Worm (Caenorhabditis elegans) whole organism, L4 larva: Measurements from ENCODE around the gene K07C11.8.

Experiments
- D1046.2 ChIP-seq: fragments of 200-800 bp; sonication (Bioruptor generic); IDR thresholded peaks from 2 replicates; pipeline ENCODE4 v1.3.6; 2022; ENCODE audit warnings: missing genetic modification characterization, missing compliant biosample characterization
- F26F4.8 ChIP-seq: fragments of 200-800 bp; sonication (Bioruptor generic); conservative IDR thresholded peaks from 2 replicates; pipeline ENCODE4 v1.3.6; 2022; ENCODE audit warnings: missing genetic modification characterization, missing compliant biosample characterization
- F37D6.2 ChIP-seq: sonication (generic microtip); optimal IDR thresholded peaks from 2 replicates; lab custom pipeline; 2016; ENCODE audit warnings: mild to moderate bottlenecking, missing genetic modification characterization, missing compliant biosample characterization
- T26A8.4 ChIP-seq: fragments of 200-800 bp; sonication (Bioruptor generic); IDR thresholded peaks from 2 replicates; pipeline ENCODE4 v1.3.6; 2022; ENCODE audit warnings: missing genetic modification characterization, missing compliant biosample characterization
- ZK337.2 ChIP-seq: fragments of 200-800 bp; sonication (Bioruptor generic); IDR thresholded peaks from 2 replicates; pipeline ENCODE4 v1.3.6; 2022; ENCODE audit warnings: missing genetic modification reagents, missing genetic modification characterization, missing compliant biosample characterization
- aha-1 ChIP-seq: fragments of 150-350 bp; peaks from one replicate; lab custom pipeline; 2014; ENCODE audit warnings: missing biosample characterization, missing genetic modification characterization
- ama-1 ChIP-seq: fragments of 150-350 bp; optimal IDR thresholded peaks from 2 replicates; lab custom pipeline; 2014; ENCODE audit warnings: inconsistent platforms, mixed read lengths
- ceh-20 ChIP-seq: fragments of 200-800 bp; sonication (Bioruptor generic); IDR thresholded peaks from 2 replicates; pipeline ENCODE4 v1.3.6; 2022; ENCODE audit warnings: missing genetic modification reagents, missing genetic modification characterization, missing compliant biosample characterization
- ceh-62 ChIP-seq: sonication (generic microtip); optimal IDR thresholded peaks from 2 replicates; lab custom pipeline; 2017; ENCODE audit warnings: missing biosample characterization, missing genetic modification characterization
- ctbp-1 ChIP-seq: fragments of 200-800 bp; sonication (Bioruptor generic); IDR thresholded peaks from 2 replicates; pipeline ENCODE4 v1.3.6; 2022; ENCODE audit warnings: missing genetic modification reagents, missing genetic modification characterization, missing compliant biosample characterization
- daf-8 ChIP-seq: fragments of 200-800 bp; sonication (Bioruptor generic); IDR thresholded peaks from 2 replicates; pipeline ENCODE4 v1.3.6; 2022; ENCODE audit warnings: missing genetic modification characterization, missing compliant biosample characterization
- dmd-6 ChIP-seq: fragments of 200-800 bp; sonication (Bioruptor generic); IDR thresholded peaks from 2 replicates; pipeline ENCODE4 v1.3.6; 2022; ENCODE audit warnings: missing genetic modification reagents, missing genetic modification characterization, missing compliant biosample characterization
- dve-1 ChIP-seq: sonication (generic microtip); optimal IDR thresholded peaks from 2 replicates; lab custom pipeline; 2017; ENCODE audit warnings: antibody characterized with exemption, mild to moderate bottlenecking, missing genetic modification characterization, missing compliant biosample characterization; ENCODE audit not compliant: insufficient read depth
- fkh-10 ChIP-seq: fragments of 150-350 bp; optimal IDR thresholded peaks from 2 replicates; lab custom pipeline; 2014; ENCODE audit warnings: missing biosample characterization, missing genetic modification reagents, missing genetic modification characterization
- gei-8 ChIP-seq: fragments of 200-800 bp; sonication (Bioruptor generic); optimal IDR thresholded peaks from 2 replicates; lab custom pipeline; 2018; ENCODE audit warnings: mild to moderate bottlenecking, missing genetic modification characterization, missing compliant biosample characterization
- hif-1 ChIP-seq, 2 experiments: sonication (generic microtip); optimal IDR thresholded peaks; 2 replicates each; lab custom pipeline; 2016 to 2017; ENCODE audit warnings: missing compliant biosample characterization in 2 of 2, missing genetic modification characterization in 2 of 2, missing genetic modification reagents in 2 of 2, missing genotype in 2 of 2, mild to moderate bottlenecking in 1 of 2
- hmg-1.1 ChIP-seq: fragments of 200-800 bp; sonication (Bioruptor generic); IDR thresholded peaks from 2 replicates; pipeline ENCODE4 v1.3.6; 2022; ENCODE audit warnings: missing genetic modification reagents, missing genetic modification characterization, missing compliant biosample characterization
- lin-29 ChIP-seq: fragments of 200-800 bp; sonication (Bioruptor generic); IDR thresholded peaks from 2 replicates; pipeline ENCODE4 v1.3.6; 2022; ENCODE audit warnings: missing genetic modification reagents, missing genetic modification characterization, missing compliant biosample characterization
- lin-38 ChIP-seq: fragments of 200-800 bp; sonication (Bioruptor generic); IDR thresholded peaks from 2 replicates; pipeline ENCODE4 v1.3.6; 2022; ENCODE audit warnings: missing genetic modification reagents, missing genetic modification characterization, missing compliant biosample characterization
- lin-39 ChIP-seq: fragments of 150-350 bp; optimal IDR thresholded peaks from 2 replicates; lab custom pipeline; 2014; ENCODE audit warnings: missing biosample characterization, missing genetic modification reagents, missing genetic modification characterization
- madf-9 ChIP-seq: fragments of 200-800 bp; sonication (Bioruptor generic); conservative IDR thresholded peaks from 2 replicates; pipeline ENCODE4 v1.3.6; 2022; ENCODE audit warnings: missing genetic modification reagents, missing genetic modification characterization, missing compliant biosample characterization
- mes-2 ChIP-seq: sonication (generic microtip); optimal IDR thresholded peaks from 2 replicates; lab custom pipeline; 2016; ENCODE audit warnings: missing genotype, mild to moderate bottlenecking, missing genetic modification characterization, missing compliant biosample characterization; ENCODE audit not compliant: poor library complexity, severe bottlenecking
- mxl-2 ChIP-seq: fragments of 200-800 bp; sonication (Bioruptor generic); conservative IDR thresholded peaks from 2 replicates; pipeline ENCODE4 v1.3.6; 2022; ENCODE audit warnings: missing genetic modification reagents, missing genetic modification characterization, missing compliant biosample characterization
- mxl-3 ChIP-seq: fragments of 200-800 bp; sonication (Bioruptor generic); optimal IDR thresholded peaks from 2 replicates; lab custom pipeline; 2018; ENCODE audit warnings: mild to moderate bottlenecking, missing genetic modification characterization, missing compliant biosample characterization
- nhr-237 ChIP-seq: sonication (generic microtip); optimal IDR thresholded peaks from 2 replicates; lab custom pipeline; 2017; ENCODE audit warnings: missing biosample characterization, missing genetic modification characterization
- nhr-25 ChIP-seq: sonication (generic microtip); optimal IDR thresholded peaks from 2 replicates; lab custom pipeline; 2017; ENCODE audit warnings: missing genetic modification characterization, mild to moderate bottlenecking, missing compliant biosample characterization, antibody characterized with exemption, moderate library complexity, borderline replicate concordance; ENCODE audit not compliant: insufficient read depth
- nhr-28 ChIP-seq: fragments of 150-350 bp; optimal IDR thresholded peaks from 2 replicates; lab custom pipeline; 2014; ENCODE audit warnings: missing biosample characterization, missing genetic modification characterization
- nhr-41 ChIP-seq: fragments of 200-800 bp; sonication (Bioruptor generic); IDR thresholded peaks from 2 replicates; pipeline ENCODE4 v1.3.6; 2022; ENCODE audit warnings: missing genetic modification reagents, missing genetic modification characterization, missing compliant biosample characterization
- php-3 ChIP-seq: fragments of 200-800 bp; sonication (Bioruptor generic); IDR thresholded peaks from 2 replicates; pipeline ENCODE4 v1.3.6; 2022; ENCODE audit warnings: missing genetic modification reagents, missing genetic modification characterization, missing compliant biosample characterization
- rbr-2 ChIP-seq: sonication (generic microtip); optimal IDR thresholded peaks from 2 replicates; lab custom pipeline; 2016; ENCODE audit warnings: missing genotype, missing genetic modification characterization, missing compliant biosample characterization
- set-16 ChIP-seq: fragments of 200-800 bp; sonication (Bioruptor generic); IDR thresholded peaks from 2 replicates; pipeline ENCODE4 v1.3.6; 2022; ENCODE audit warnings: missing genetic modification reagents, missing genetic modification characterization, missing compliant biosample characterization
- snpc-1.2 ChIP-seq: fragments of 200-800 bp; sonication (Bioruptor generic); IDR thresholded peaks from 2 replicates; pipeline ENCODE4 v1.3.6; 2022; ENCODE audit warnings: missing genetic modification reagents, missing genetic modification characterization, missing compliant biosample characterization
- spr-1 ChIP-seq: sonication (generic microtip); optimal IDR thresholded peaks from 2 replicates; lab custom pipeline; 2016; ENCODE audit warnings: mild to moderate bottlenecking, missing genetic modification characterization, missing compliant biosample characterization
- unc-39 ChIP-seq: sonication (generic microtip); optimal IDR thresholded peaks from 2 replicates; lab custom pipeline; 2017; ENCODE audit warnings: missing biosample characterization, missing genetic modification characterization
- unc-62 ChIP-seq, 3 experiments: fragments of 150-350 bp in 1 of 3; sonication (generic microtip); optimal IDR thresholded peaks in 2 of 3; peaks in 1 of 3; 1 replicate in 1 of 3; 2 replicates in 2 of 3; lab custom pipeline; 2014 to 2017; ENCODE audit warnings: missing biosample characterization in 3 of 3, missing genetic modification characterization in 3 of 3, missing genetic modification reagents in 3 of 3, missing genotype in 1 of 3
- vab-7 ChIP-seq: fragments of 200-800 bp; sonication (Bioruptor generic); IDR thresholded peaks from 2 replicates; pipeline ENCODE4 v1.3.6; 2022; ENCODE audit warnings: missing genetic modification reagents, missing genetic modification characterization, missing compliant biosample characterization
- zip-11 ChIP-seq: fragments of 200-800 bp; sonication (Bioruptor generic); IDR thresholded peaks from 2 replicates; pipeline ENCODE4 v1.3.6; 2022; ENCODE audit warnings: missing genetic modification characterization, missing compliant biosample characterization
- ztf-11 ChIP-seq: fragments of 150-350 bp; optimal IDR thresholded peaks from 2 replicates; lab custom pipeline; 2014; ENCODE audit warnings: missing biosample characterization, missing genetic modification characterization

K07C11.8 gene

ce11 chrV:8190430-8190829 lies 27.3 kb downstream of the K07C11.8 start, which contains the start of gene F20D6.1:
TSS of gene F20D6.1 (plus strand) at chrV:8190730.
- TF ChIP-seq snpc-1.2 (GFP tag; lab: Robert Waterston, UW), result no peak
- no peak for TF ChIP-seq mxl-2 (GFP tag; lab: Robert Waterston, UW)
- TF ChIP-seq rbr-2 (tag; lab: Kevin White, UChicago), result no peak
- TF ChIP-seq ZK337.2 (GFP tag; lab: Robert Waterston, UW), result no peak
- TF ChIP-seq spr-1 (tag; lab: Kevin White, UChicago), result no peak
- TF ChIP-seq mes-2, result no peak
- TF ChIP-seq nhr-237, result no peak
- no peak for TF ChIP-seq nhr-25 (tag; lab: Kevin White, UChicago)
- TF ChIP-seq, all 104 proteins: peak for 0

ce11 chrV:8190016-8190415 lies 27.7 kb downstream of the K07C11.8 start, which contains the start of gene F20D6.12:
TSS of gene F20D6.12 (minus strand) at chrV:8190116.
- TF ChIP-seq fkh-10 (GFP tag; lab: Kevin White, UChicago) (no peak), T26A8.4 (no peak), set-16 (no peak), hif-1 (tag; optimal IDR thresholded peaks at IDR 0.05; lab: Kevin White, UChicago) (no peak), ztf-11 (tag; lab: Kevin White, UChicago) (no peak)

- no peak for TF ChIP-seq F37D6.2 (tag; lab: Kevin White, UChicago)
- no peak for TF ChIP-seq ama-1 (lab: Kevin White, UChicago)
- peak; percentile 94 for TF ChIP-seq aha-1 (tag; lab: Kevin White, UChicago)
Measured at ce11 chrV:8188421-8188820, 29.3 kb downstream of the K07C11.8 start, which contains the start of gene F20D6.15. TSS of gene F20D6.15 (minus strand) at chrV:8188467.

- TF ChIP-seq F26F4.8 (GFP tag; lab: Robert Waterston, UW) (no peak), aha-1 (tag; lab: Kevin White, UChicago) (peak; percentile 68), unc-62 (GFP tag; optimal IDR thresholded peaks at IDR 0.05 in 1 of 2; lab: Kevin White, UChicago) (peak in 1 of 2 experiments; percentile 1), unc-62 (tag; optimal IDR thresholded peaks at IDR 0.05; lab: Kevin White, UChicago) (no peak)
Measured at ce11 chrV:8185737-8186136, 31.9 kb downstream of the K07C11.8 start, which contains the start of gene F20D6.2. TSS of gene F20D6.2 (plus strand) at chrV:8186037.

- TF ChIP-seq nhr-41, result no peak
Measured at ce11 chrV:8183384-8183783, 34.3 kb downstream of the K07C11.8 start, which contains the start of gene srp-8. TSS of gene srp-8 (plus strand) at chrV:8183684.

DNA sequence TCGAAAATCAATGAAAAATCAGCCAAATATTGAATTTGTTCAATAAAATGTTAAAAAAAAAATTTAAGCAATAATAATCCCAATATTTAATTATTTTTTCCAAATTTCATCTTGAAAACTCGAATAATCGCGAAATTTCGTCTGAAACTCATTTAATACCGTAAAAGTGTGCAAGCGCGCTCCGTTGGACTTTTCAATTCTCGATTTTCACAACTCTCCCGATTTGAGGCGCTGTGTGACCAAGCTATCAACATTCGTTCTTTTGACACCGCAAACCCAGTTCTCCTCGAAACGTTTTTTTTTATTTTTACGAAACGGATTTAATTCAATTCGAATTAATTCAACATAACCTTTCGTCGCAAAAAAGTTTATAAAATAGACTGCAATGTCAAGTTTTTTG lies 36.9 kb downstream of the K07C11.8 start:
- peak; percentile 68 for TF ChIP-seq lin-38 (GFP tag; lab: Robert Waterston, UW)

ce11 chrV:8178914-8179542 lies 38.7 kb downstream of the K07C11.8 start, which contains the start of gene srp-7:
TSS of gene srp-7 (plus strand) at chrV:8179126.
- TF ChIP-seq zip-11 (no peak), gei-8 (no peak), ctbp-1 (no peak), php-3 (GFP tag; lab: Robert Waterston, UW) (0 out of 2 replicates have a peak, but pooled peaks have one; percentile 8), unc-39 (tag; lab: Kevin White, UChicago) (no peak), ceh-62 (tag; lab: Kevin White, UChicago) (no peak), daf-8 (GFP tag; lab: Robert Waterston, UW) (no peak), ceh-20 (GFP tag; lab: Robert Waterston, UW) (0 out of 2 replicates have a peak, but pooled peaks have one; percentile 15), T26A8.4 (no peak), D1046.2 (GFP tag; lab: Robert Waterston, UW) (0 out of 2 replicates have a peak, but pooled peaks have one; percentile 66), lin-29 (GFP tag; lab: Robert Waterston, UW) (no peak), dmd-6 (GFP tag; lab: Robert Waterston, UW) (peak; percentile 47; the same call in 1 of the 2 replicates), nhr-28 (peak; percentile 12), hmg-1.1 (GFP tag; lab: Robert Waterston, UW) (peak; percentile 51; the same call in 1 of the 2 replicates), madf-9 (GFP tag; lab: Robert Waterston, UW) (0 out of 2 replicates have a peak, but pooled peaks have one; percentile 25), vab-7 (no peak), dve-1 (peak; percentile 64), lin-39 (tag; lab: Kevin White, UChicago) (no peak), mxl-3 (GFP tag; lab: Kevin White, UChicago) (peak; percentile 5)
